Worm (Caenorhabditis elegans) whole organism, L1 larva: Measurements from ENCODE around the gene C04C3.9.
A peak's percentile ranks its signal among the peaks of the same experiment; 100 is the strongest.

Source experiments
- Y116A8C.19 ChIP-seq: sonication (generic microtip); optimal IDR thresholded peaks from 2 replicates; lab custom pipeline; 2016; ENCODE audit warnings: missing compliant biosample characterization, missing genetic modification characterization, borderline replicate concordance
- aha-1 ChIP-seq: fragments of 150-350 bp; optimal IDR thresholded peaks from 2 replicates; lab custom pipeline; 2014; ENCODE audit warnings: missing biosample characterization, missing genetic modification characterization
- aly-2 ChIP-seq: fragments of 150-350 bp; optimal IDR thresholded peaks from 2 replicates; lab custom pipeline; 2014; ENCODE audit warnings: missing biosample characterization, missing genetic modification characterization
- ama-1 ChIP-seq: fragments of 150-350 bp; optimal IDR thresholded peaks from 2 replicates; lab custom pipeline; 2014
- blmp-1 ChIP-seq: fragments of 150-350 bp; optimal IDR thresholded peaks from 2 replicates; lab custom pipeline; 2014; ENCODE audit warnings: missing biosample characterization, missing genetic modification characterization
- ceh-63 ChIP-seq: fragments of 200-800 bp; sonication (Bioruptor generic); optimal IDR thresholded peaks from 2 replicates; lab custom pipeline; 2018; ENCODE audit warnings: mild to moderate bottlenecking, missing genetic modification characterization, missing compliant biosample characterization
- dsc-1 ChIP-seq: sonication (generic microtip); optimal IDR thresholded peaks from 2 replicates; lab custom pipeline; 2016; ENCODE audit warnings: mild to moderate bottlenecking, missing genetic modification characterization, missing compliant biosample characterization
- efl-1 ChIP-seq, 4 experiments: fragments of 150-350 bp; optimal IDR thresholded peaks in 3 of 4; peaks in 1 of 4; 1 replicate in 1 of 4; 2 replicates in 3 of 4; lab custom pipeline; 2014; ENCODE audit warnings: missing biosample characterization in 2 of 4, missing genetic modification characterization in 2 of 4, missing genetic modification reagents in 2 of 4
- efl-3 ChIP-seq: fragments of 200-800 bp; sonication (Bioruptor generic); optimal IDR thresholded peaks from 2 replicates; lab custom pipeline; 2018; ENCODE audit warnings: mild to moderate bottlenecking, missing genetic modification characterization, missing compliant biosample characterization
- egl-13 ChIP-seq: sonication (generic microtip); optimal IDR thresholded peaks from 2 replicates; lab custom pipeline; 2016; ENCODE audit warnings: missing genotype, missing genetic modification reagents, missing genetic modification characterization, missing compliant biosample characterization
- egl-27 ChIP-seq, 2 experiments: fragments of 150-350 bp in 1 of 2; sonication (generic microtip); optimal IDR thresholded peaks; 3 replicates each; lab custom pipeline; 2017 to 2018; ENCODE audit warnings: missing biosample characterization in 2 of 2, missing genetic modification characterization in 2 of 2, missing genetic modification reagents in 2 of 2
- fkh-10 ChIP-seq: sonication (generic microtip); optimal IDR thresholded peaks from 2 replicates; lab custom pipeline; 2017; ENCODE audit warnings: missing biosample characterization, missing genetic modification reagents, missing genetic modification characterization
- fkh-4 ChIP-seq: sonication (generic microtip); optimal IDR thresholded peaks from 2 replicates; lab custom pipeline; 2016; ENCODE audit warnings: missing compliant biosample characterization, missing genetic modification characterization, borderline replicate concordance
- fos-1 ChIP-seq: fragments of 150-350 bp; optimal IDR thresholded peaks from 2 replicates; lab custom pipeline; 2014; ENCODE audit warnings: missing biosample characterization, missing genetic modification characterization
- grh-1 ChIP-seq: fragments of 200-800 bp; sonication (Bioruptor generic); IDR thresholded peaks from 2 replicates; pipeline ENCODE4 v1.3.6; 2022; ENCODE audit warnings: missing genetic modification reagents, missing genetic modification characterization, missing compliant biosample characterization
- hlh-17 ChIP-seq: fragments of 200-800 bp; sonication (Bioruptor generic); optimal IDR thresholded peaks from 2 replicates; lab custom pipeline; 2018; ENCODE audit warnings: missing genetic modification characterization, mild to moderate bottlenecking, missing compliant biosample characterization, moderate library complexity, borderline replicate concordance
- hlh-4 ChIP-seq: sonication (generic microtip); optimal IDR thresholded peaks from 2 replicates; lab custom pipeline; 2016; ENCODE audit warnings: mild to moderate bottlenecking, missing genetic modification characterization, missing compliant biosample characterization
- hpl-2 ChIP-seq: fragments of 150-350 bp; optimal IDR thresholded peaks from 2 replicates; lab custom pipeline; 2014; ENCODE audit warnings: missing biosample characterization, missing genetic modification reagents, missing genetic modification characterization
- irx-1 ChIP-seq: sonication (generic microtip); optimal IDR thresholded peaks from 2 replicates; lab custom pipeline; 2016; ENCODE audit warnings: missing genetic modification characterization, missing compliant biosample characterization
- isw-1 ChIP-seq: fragments of 200-800 bp; sonication (Bioruptor generic); IDR thresholded peaks from 2 replicates; pipeline ENCODE4 v1.3.6; 2022; ENCODE audit warnings: missing genetic modification characterization, missing compliant biosample characterization
- jun-1 ChIP-seq: fragments of 150-350 bp; optimal IDR thresholded peaks from 2 replicates; lab custom pipeline; 2014; ENCODE audit warnings: missing biosample characterization, missing genetic modification reagents, missing genetic modification characterization
- lin-15B ChIP-seq: fragments of 150-350 bp; sonication (generic microtip); optimal IDR thresholded peaks from 3 replicates; lab custom pipeline; 2014; ENCODE audit warnings: missing biosample characterization, missing genetic modification characterization
- lir-3 ChIP-seq: sonication (generic microtip); optimal IDR thresholded peaks from 2 replicates; lab custom pipeline; 2016; ENCODE audit warnings: mild to moderate bottlenecking, missing genetic modification characterization, moderate library complexity, missing compliant biosample characterization; ENCODE audit not compliant: poor library complexity
- mab-9 ChIP-seq: fragments of 200-800 bp; sonication (Bioruptor generic); IDR thresholded peaks from 2 replicates; pipeline ENCODE4 v1.3.6; 2022; ENCODE audit warnings: missing genetic modification reagents, missing genetic modification characterization, missing compliant biosample characterization
- mdl-1 ChIP-seq, 2 experiments: fragments of 150-350 bp; optimal IDR thresholded peaks; 2 replicates each; lab custom pipeline; 2014 to 2017; ENCODE audit warnings: missing biosample characterization in 2 of 2, missing genetic modification characterization in 2 of 2, inconsistent platforms in 1 of 2
- mef-2 ChIP-seq: fragments of 150-350 bp; optimal IDR thresholded peaks from 2 replicates; lab custom pipeline; 2014; ENCODE audit warnings: missing biosample characterization, missing genetic modification characterization
- mep-1 ChIP-seq: fragments of 150-350 bp; optimal IDR thresholded peaks from 2 replicates; lab custom pipeline; 2014; ENCODE audit warnings: missing biosample characterization, missing genetic modification characterization
- nhr-11 ChIP-seq: fragments of 150-350 bp; optimal IDR thresholded peaks from 2 replicates; lab custom pipeline; 2014; ENCODE audit warnings: missing biosample characterization, missing genetic modification characterization
- nhr-12 ChIP-seq: sonication (generic microtip); optimal IDR thresholded peaks from 2 replicates; lab custom pipeline; 2017; ENCODE audit warnings: missing biosample characterization, missing genetic modification characterization
- nhr-20 ChIP-seq: sonication (generic microtip); optimal IDR thresholded peaks from 2 replicates; lab custom pipeline; 2016; ENCODE audit warnings: mild to moderate bottlenecking, missing genetic modification characterization, missing compliant biosample characterization
- nhr-237 ChIP-seq: fragments of 150-350 bp; optimal IDR thresholded peaks from 2 replicates; lab custom pipeline; 2014; ENCODE audit warnings: missing biosample characterization, missing genetic modification characterization
- nhr-28 ChIP-seq: fragments of 150-350 bp; optimal IDR thresholded peaks from 2 replicates; lab custom pipeline; 2014; ENCODE audit warnings: missing biosample characterization, missing genetic modification characterization
- nhr-76 ChIP-seq: sonication (generic microtip); optimal IDR thresholded peaks from 2 replicates; lab custom pipeline; 2017; ENCODE audit warnings: missing biosample characterization, missing genetic modification characterization
- nhr-77 ChIP-seq: fragments of 150-350 bp; optimal IDR thresholded peaks from 2 replicates; lab custom pipeline; 2014; ENCODE audit warnings: missing biosample characterization, missing genetic modification characterization
- nhr-85 ChIP-seq: sonication (generic microtip); peaks from one replicate; lab custom pipeline; 2016; ENCODE audit warnings: missing genetic modification characterization, inconsistent platforms, missing compliant biosample characterization
- nhr-90 ChIP-seq: sonication (generic microtip); optimal IDR thresholded peaks from 2 replicates; lab custom pipeline; 2016; ENCODE audit warnings: mild to moderate bottlenecking, missing genetic modification characterization, missing compliant biosample characterization; ENCODE audit not compliant: poor library complexity
- pax-3 ChIP-seq: fragments of 200-800 bp; sonication (Bioruptor generic); optimal IDR thresholded peaks from 2 replicates; lab custom pipeline; 2018; ENCODE audit warnings: mild to moderate bottlenecking, missing genetic modification characterization, moderate library complexity, missing compliant biosample characterization
- pqm-1 ChIP-seq: sonication (generic microtip); optimal IDR thresholded peaks from 3 replicates; lab custom pipeline; 2017; ENCODE audit warnings: missing biosample characterization, missing genetic modification characterization
- snu-23 ChIP-seq: sonication (generic microtip); optimal IDR thresholded peaks from 2 replicates; lab custom pipeline; 2016; ENCODE audit warnings: missing genetic modification characterization, missing compliant biosample characterization
- sup-37 ChIP-seq: fragments of 200-800 bp; sonication (Bioruptor generic); optimal IDR thresholded peaks from 2 replicates; lab custom pipeline; 2018; ENCODE audit warnings: mild to moderate bottlenecking, missing genetic modification characterization, missing compliant biosample characterization
- tbx-2 ChIP-seq: sonication (generic microtip); optimal IDR thresholded peaks from 2 replicates; lab custom pipeline; 2016; ENCODE audit warnings: missing genetic modification characterization, missing compliant biosample characterization
- tlp-1 ChIP-seq: fragments of 150-350 bp; optimal IDR thresholded peaks from 2 replicates; lab custom pipeline; 2014; ENCODE audit warnings: missing biosample characterization, missing genetic modification characterization
- unc-130 ChIP-seq: fragments of 150-350 bp; optimal IDR thresholded peaks from 2 replicates; lab custom pipeline; 2017; ENCODE audit warnings: missing biosample characterization, missing genetic modification characterization, inconsistent platforms
- unc-30 ChIP-seq: sonication (generic microtip); optimal IDR thresholded peaks from 2 replicates; lab custom pipeline; 2017; ENCODE audit warnings: missing biosample characterization, missing genetic modification characterization
- unc-62 ChIP-seq: fragments of 150-350 bp; optimal IDR thresholded peaks from 2 replicates; lab custom pipeline; 2014; ENCODE audit warnings: missing biosample characterization, missing genetic modification reagents, missing genetic modification characterization
- unc-86 ChIP-seq: sonication (generic microtip); optimal IDR thresholded peaks from 2 replicates; lab custom pipeline; 2016; ENCODE audit warnings: missing genetic modification characterization, missing compliant biosample characterization
- vab-15 ChIP-seq: sonication (generic microtip); optimal IDR thresholded peaks from 2 replicates; lab custom pipeline; 2017; ENCODE audit warnings: missing genotype, mild to moderate bottlenecking, missing genetic modification characterization, missing compliant biosample characterization
- xbp-1 ChIP-seq: sonication (generic microtip); optimal IDR thresholded peaks from 2 replicates; lab custom pipeline; 2016; ENCODE audit warnings: missing genetic modification characterization, missing compliant biosample characterization
- zip-4 ChIP-seq: fragments of 200-800 bp; sonication (Bioruptor generic); optimal IDR thresholded peaks from 2 replicates; lab custom pipeline; 2018; ENCODE audit warnings: mild to moderate bottlenecking, missing genetic modification characterization, moderate library complexity, missing compliant biosample characterization
- ztf-11 ChIP-seq, 2 experiments: sonication (generic microtip); optimal IDR thresholded peaks; 2 replicates each; lab custom pipeline; 2016 to 2017; ENCODE audit warnings: missing genetic modification characterization in 2 of 2, missing biosample characterization in 1 of 2, missing compliant biosample characterization in 1 of 2
- ztf-4 ChIP-seq: fragments of 150-350 bp; optimal IDR thresholded peaks from 2 replicates; lab custom pipeline; 2014; ENCODE audit warnings: missing biosample characterization, missing genetic modification characterization

Gene C04C3.9

DNA sequence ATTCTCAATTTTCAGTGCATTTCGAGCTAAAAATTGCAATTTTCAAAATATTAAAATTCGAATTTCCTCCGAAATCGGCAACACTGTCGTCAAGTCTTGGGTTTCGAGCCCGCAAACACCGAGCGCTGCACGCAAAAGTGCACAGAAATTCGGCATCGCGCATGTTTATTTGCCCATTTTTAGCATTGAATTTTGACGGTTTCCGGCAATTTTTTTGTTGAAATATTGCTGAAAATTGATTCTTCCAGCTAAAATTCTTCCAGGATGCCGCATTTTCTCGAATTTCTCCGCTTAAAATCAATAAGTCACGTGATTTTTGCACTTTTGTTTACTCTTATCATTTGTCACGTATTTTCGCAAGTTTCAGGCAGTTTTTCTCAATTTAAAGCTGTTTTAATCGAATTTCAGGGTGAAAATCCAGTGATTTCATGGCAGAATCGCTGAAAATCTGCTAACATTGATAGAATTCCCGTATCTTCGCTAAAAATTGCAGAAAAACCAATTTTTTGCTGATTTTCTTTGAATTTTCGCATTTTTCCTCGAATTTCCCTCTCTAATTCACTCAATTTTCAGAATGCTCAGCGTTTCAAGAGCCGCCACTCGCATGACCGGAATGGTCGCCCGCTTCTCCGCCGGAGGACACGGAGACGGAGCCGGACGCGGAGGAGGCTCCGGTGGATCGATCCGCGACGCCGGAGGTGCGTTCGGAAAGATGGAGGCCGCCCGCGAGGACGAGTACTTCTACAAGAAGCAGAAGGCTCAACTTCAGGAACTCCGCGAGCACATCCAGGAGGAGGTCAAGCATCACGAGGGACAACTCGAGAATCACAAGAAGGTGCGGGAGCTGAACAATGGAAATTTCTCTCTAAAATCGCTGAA, 42.8 kb downstream of the C04C3.9 start, which contains the start of gene mai-2 (continued):
- no peak for TF ChIP-seq egl-13 (tag; lab: Kevin White, UChicago)
- no peak for TF ChIP-seq unc-62 (GFP tag; lab: Kevin White, UChicago)
- TF ChIP-seq fos-1 (tag; lab: Kevin White, UChicago): peak; percentile 58
- TF ChIP-seq nhr-28 (tag; lab: Kevin White, UChicago): no peak
- TF ChIP-seq unc-86 (tag; lab: Kevin White, UChicago): peak; percentile 60
- TF ChIP-seq pax-3 (tag; lab: Kevin White, UChicago): peak; percentile 12
- TF ChIP-seq efl-1 (optimal IDR thresholded peaks at IDR 0.05; lab: Kevin White, UChicago): peak; percentile 61 to 94
- TF ChIP-seq efl-1 (GFP tag; optimal IDR thresholded peaks at IDR 0.05 in 1 of 2; lab: Kevin White, UChicago): peak; percentile 94 to 99
- TF ChIP-seq sup-37 (GFP tag; lab: Kevin White, UChicago): peak; percentile 28
- no peak for TF ChIP-seq hpl-2 (GFP tag; lab: Kevin White, UChicago)
- TF ChIP-seq aha-1 (tag; lab: Kevin White, UChicago): no peak
- peak; percentile 36 for TF ChIP-seq lir-3
- no peak for TF ChIP-seq nhr-237 (tag; lab: Kevin White, UChicago)
- TF ChIP-seq vab-15 (tag; lab: Kevin White, UChicago): no peak
- peak; percentile 66 for TF ChIP-seq nhr-20 (tag; lab: Kevin White, UChicago)
- no peak for TF ChIP-seq mab-9 (GFP tag; lab: Robert Waterston, UW)
- TF ChIP-seq hlh-17 (GFP tag; lab: Kevin White, UChicago): no peak
- peak; percentile 61 for TF ChIP-seq lin-15B (tag; lab: Kevin White, UChicago)
- TF ChIP-seq fkh-4 (tag; lab: Kevin White, UChicago): no peak
- peak; percentile 20 for TF ChIP-seq aly-2
- TF ChIP-seq grh-1 (GFP tag; lab: Robert Waterston, UW): no peak; the same call in 1 of the 2 replicates
- TF ChIP-seq egl-27 (tag; optimal IDR thresholded peaks at IDR 0.05; lab: Kevin White, UChicago): no peak
- TF ChIP-seq blmp-1 (tag; lab: Kevin White, UChicago): peak; percentile 27
- TF ChIP-seq tlp-1: no peak
- peak; percentile 45 for TF ChIP-seq nhr-77 (tag; lab: Kevin White, UChicago)
- TF ChIP-seq ztf-11 (tag; optimal IDR thresholded peaks at IDR 0.05; lab: Kevin White, UChicago): peak in 1 of 2 experiments; percentile 12
- TF ChIP-seq jun-1 (tag; lab: Kevin White, UChicago): no peak
- TF ChIP-seq xbp-1: peak; percentile 65
- no peak for TF ChIP-seq pqm-1 (tag; lab: Kevin White, UChicago)
- peak; percentile 49 for TF ChIP-seq mep-1 (tag; lab: Kevin White, UChicago)
- peak; percentile 84 for TF ChIP-seq snu-23 (GFP tag; lab: Kevin White, UChicago)
- peak in 1 of 2 experiments; percentile 45 for TF ChIP-seq mdl-1 (tag; optimal IDR thresholded peaks at IDR 0.05; lab: Kevin White, UChicago)
- no peak for TF ChIP-seq mef-2 (tag; lab: Kevin White, UChicago)
- peak; percentile 18 for TF ChIP-seq nhr-11
- TF ChIP-seq ama-1: no peak
- peak; percentile 77 for TF ChIP-seq unc-130 (tag; lab: Kevin White, UChicago)
- peak; percentile 37; the same call in 1 of the 2 replicates for TF ChIP-seq isw-1 (GFP tag; lab: Robert Waterston, UW)
- TF ChIP-seq hlh-4: no peak
- peak; percentile 63 for TF ChIP-seq nhr-85
- TF ChIP-seq zip-4 (GFP tag; lab: Kevin White, UChicago): no peak
- TF ChIP-seq Y116A8C.19 (tag; lab: Kevin White, UChicago): no peak
- TF ChIP-seq unc-30 (tag; lab: Kevin White, UChicago): no peak
- TF ChIP-seq nhr-76 (tag; lab: Kevin White, UChicago): no peak
- peak; percentile 64 for TF ChIP-seq tbx-2 (tag; lab: Kevin White, UChicago)
- peak; percentile 14 for TF ChIP-seq dsc-1 (tag; lab: Kevin White, UChicago)
- no peak for TF ChIP-seq efl-3 (GFP tag; lab: Kevin White, UChicago)
- peak; percentile 21 for TF ChIP-seq fkh-10
- no peak for TF ChIP-seq irx-1 (tag; lab: Kevin White, UChicago)
- TF ChIP-seq ztf-4 (tag; lab: Kevin White, UChicago): no peak
- no peak for TF ChIP-seq nhr-12 (tag; lab: Kevin White, UChicago)
- TF ChIP-seq nhr-90: peak; percentile 41
- no peak for TF ChIP-seq ceh-63 (GFP tag; lab: Kevin White, UChicago)
